Fruit fly (Drosophila melanogaster) whole organism, larva: ENCODE results near the gene eco.
A peak's percentile ranks its signal among the peaks of the same experiment; 100 is the strongest.

Experiments
- noc ChIP-seq: fragments of 200-800 bp; sonication (Bioruptor generic); optimal IDR thresholded peaks from 3 replicates; lab custom pipeline; 2019; ENCODE audit warnings: missing biosample characterization, mild to moderate bottlenecking, missing genetic modification characterization, moderate library complexity

eco gene

DNA sequence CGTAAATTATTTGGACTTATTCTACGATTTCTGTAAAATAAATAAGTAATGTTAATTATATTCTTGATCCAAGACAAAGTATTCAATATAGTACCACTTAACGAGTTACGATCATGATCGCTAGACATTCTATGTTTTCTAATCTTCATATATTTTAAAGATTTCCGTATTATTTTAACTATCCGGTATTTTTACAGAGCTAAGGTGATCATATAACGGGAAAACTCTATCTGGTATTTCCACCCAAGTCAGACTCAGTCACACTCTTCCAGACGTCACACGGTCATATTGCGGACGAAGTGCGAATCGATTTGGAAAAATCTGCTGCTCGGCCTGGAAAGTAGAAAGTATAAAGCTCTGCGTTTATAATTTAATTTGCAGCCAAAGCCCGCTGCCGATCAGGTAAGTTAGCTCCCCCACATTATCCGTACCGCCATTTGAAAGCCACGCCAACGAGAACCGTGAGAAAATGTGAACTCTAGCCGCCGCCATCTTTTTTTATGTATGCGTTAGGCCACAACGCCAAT, at the start of gene eco, which contains the start of gene lark:
TSS of gene eco (minus strand) at position 125 of the 527 bp plus-strand sequence.
TSS of gene lark (plus strand) at position 51 of the 527 bp plus-strand sequence.
- no peak for TF ChIP-seq noc (tag; lab: Kevin White, UChicago)

DNA sequence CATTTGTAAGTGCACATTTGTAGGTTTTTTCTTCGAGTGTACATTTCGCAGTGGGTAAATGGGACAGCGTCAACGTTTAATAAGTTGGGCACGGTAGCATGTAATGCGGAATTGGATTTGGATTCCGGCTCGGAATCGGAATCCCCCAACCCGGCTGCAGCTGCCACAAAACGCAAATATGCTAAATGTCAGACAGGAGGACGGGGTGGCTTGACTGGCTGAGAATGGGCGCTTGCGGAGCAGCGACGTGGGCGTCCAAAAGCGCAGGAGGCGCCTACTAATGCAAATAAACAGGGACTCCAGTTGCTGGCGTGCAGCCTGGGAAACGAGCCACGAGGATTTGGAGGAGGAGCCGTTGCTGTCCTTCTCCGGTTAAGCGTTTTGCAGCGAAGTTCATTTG, 48.7 kb upstream of the eco start, which contains the start of gene CG8564:
TSS of gene CG8564 (minus strand) at position 101 of the 400 bp plus-strand sequence.
- TF ChIP-seq noc (tag; lab: Kevin White, UChicago) = no peak

dm6 chr3L:7381359-7381976, 42.3 kb upstream of the eco start, which contains the start of the genes SMSr and smid:
Gene SMSr, minus strand, starts transcription at chr3L:7381474.
Gene smid, plus strand, starts transcription at chr3L:7381614.
- peak; percentile 39 for TF ChIP-seq noc (tag; lab: Kevin White, UChicago)

dm6 chr3L:7380395-7380794, 41.3 kb upstream of the eco start:
- no peak for TF ChIP-seq noc (tag; lab: Kevin White, UChicago)

- TF ChIP-seq noc (tag; lab: Kevin White, UChicago) = no peak
Observed at dm6 chr3L:7376830-7377229, 37.7 kb upstream of the eco start.

- TF ChIP-seq noc (tag; lab: Kevin White, UChicago) = no peak
Observed at dm6 chr3L:7376151-7376550, 37.0 kb upstream of the eco start.

DNA sequence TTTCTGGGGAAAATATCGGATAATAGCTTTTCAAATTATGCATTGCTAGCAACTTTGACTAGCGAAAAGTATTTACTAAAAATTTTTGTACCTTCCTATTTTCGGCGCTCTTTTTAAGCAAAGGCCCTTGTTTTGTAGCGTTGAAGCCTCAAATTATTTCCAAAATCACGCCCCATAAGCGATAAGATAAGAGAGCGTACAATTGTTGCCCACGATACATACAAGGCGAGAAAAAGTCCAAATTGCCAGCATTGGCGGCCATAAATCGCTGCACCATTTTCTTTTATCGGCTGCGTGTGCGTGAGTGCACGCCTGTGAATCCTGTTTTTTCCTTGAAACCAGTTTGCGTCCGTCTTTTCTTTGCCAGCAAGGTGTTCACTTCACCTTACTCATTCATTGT, 32.1 kb upstream of the eco start:
- no peak for TF ChIP-seq noc (tag; lab: Kevin White, UChicago)

- peak; percentile 11 for TF ChIP-seq noc (tag; lab: Kevin White, UChicago)
Observed at dm6 chr3L:7370231-7370882, 31.2 kb upstream of the eco start.

dm6 chr3L:7369543-7369942, 30.4 kb upstream of the eco start, which contains the start of gene akirin:
Gene akirin, plus strand, starts transcription at chr3L:7369843.
- TF ChIP-seq noc (tag; lab: Kevin White, UChicago) = no peak

DNA sequence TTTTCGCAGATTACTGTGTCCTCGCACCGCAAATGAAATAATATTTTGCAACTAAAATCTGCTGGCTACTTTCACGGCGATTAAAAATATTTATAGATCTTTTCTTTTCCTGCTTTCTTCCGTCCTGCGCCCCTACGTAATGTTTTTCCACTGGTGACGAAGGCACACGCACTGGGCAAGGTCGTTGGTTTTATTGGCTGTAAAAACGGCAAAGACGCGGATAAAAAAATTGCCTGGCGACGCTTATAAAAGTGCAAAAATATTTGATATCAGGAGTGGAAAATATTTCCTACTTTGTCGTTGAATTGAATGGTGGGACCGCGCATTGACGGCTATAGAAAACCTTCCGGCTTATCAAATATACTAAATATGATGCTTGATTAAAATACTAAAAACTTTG, 29.8 kb upstream of the eco start, which contains the start of gene Sh3beta:
TSS of gene Sh3beta (minus strand) at position 327 of the 400 bp plus-strand sequence.
- no peak for TF ChIP-seq noc (tag; lab: Kevin White, UChicago)

dm6 chr3L:7367798-7368678, 28.9 kb upstream of the eco start:
- no peak for TF ChIP-seq noc (tag; lab: Kevin White, UChicago)

DNA sequence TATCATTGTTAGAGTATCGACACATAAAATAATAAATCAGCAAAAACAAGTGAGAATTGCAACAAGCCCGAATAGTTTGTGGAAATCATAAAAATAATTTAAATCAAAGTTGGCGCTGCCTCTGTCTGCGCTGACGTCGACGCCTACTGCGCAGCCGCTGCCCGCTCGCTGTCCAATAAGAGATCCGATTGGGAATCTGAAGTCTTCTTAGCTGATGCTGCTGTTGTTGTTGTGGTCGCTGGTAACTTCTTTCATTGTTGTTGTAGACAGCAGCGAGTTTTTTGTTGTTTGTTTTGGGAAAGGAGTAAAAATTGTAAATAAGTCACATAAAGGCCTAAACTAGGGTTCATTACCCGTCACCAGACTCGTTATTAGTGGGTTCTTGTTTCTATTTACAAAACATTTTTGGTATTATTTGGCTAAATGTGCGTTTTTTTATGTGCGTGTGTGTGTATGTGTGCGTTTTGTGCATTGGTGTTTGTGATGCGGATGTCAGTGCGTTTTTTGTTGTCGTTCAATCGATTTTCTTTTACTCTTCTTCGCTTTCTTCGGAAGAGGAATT, 25.7 kb upstream of the eco start:
- no peak for TF ChIP-seq noc (tag; lab: Kevin White, UChicago)

DNA sequence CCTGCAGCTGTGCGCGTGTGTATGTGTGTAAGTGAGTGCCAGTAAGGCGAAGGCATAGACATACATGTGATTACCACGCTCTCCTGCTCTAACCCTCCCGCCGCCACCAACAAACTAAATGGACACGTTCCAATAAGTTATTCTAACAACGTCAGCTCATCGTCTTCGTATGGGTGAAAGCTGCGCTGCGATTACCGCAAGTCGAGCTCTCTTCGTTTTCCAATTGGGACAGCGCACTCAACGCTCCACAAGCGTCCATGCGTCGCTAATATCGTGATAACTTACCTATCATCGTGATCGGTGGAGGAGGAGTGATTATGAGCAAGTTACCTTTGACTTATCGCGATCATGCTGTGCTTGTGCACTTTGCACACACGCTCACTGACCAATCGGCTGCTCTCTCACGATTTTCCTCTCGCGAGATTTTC, 22.0 kb upstream of the eco start:
- peak; percentile 6 for TF ChIP-seq noc (tag; lab: Kevin White, UChicago)

DNA sequence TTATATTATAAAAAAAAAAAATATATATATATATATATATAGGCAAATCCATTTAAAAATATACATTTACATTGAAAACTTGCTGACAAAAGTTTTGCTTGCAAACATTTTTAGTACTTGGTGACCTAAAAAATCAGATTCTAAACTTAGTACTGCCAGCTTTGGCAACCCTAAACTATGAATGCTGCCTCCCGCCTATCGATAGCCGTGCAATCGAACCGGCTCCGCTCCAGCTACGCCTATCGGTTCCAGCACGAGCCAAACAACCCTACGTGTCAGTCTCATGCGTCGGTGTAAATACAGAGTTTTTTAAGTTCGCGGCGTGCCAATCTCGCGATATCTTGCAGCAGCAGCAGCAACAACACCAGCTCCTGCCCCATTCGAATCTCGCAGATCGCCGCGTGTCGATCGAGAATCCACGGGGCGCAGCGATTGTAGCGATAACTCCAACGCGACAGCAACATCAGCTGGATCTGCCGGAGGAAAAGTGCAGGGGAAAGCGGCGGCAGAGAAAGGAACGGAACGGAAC, 21.2 kb upstream of the eco start, which contains the start of gene Sec63:
TSS of gene Sec63 (plus strand) at position 238 of the 529 bp plus-strand sequence.
- TF ChIP-seq noc (tag; lab: Kevin White, UChicago) = no peak
